Worm (Caenorhabditis elegans) whole organism, late embryonic: ENCODE data around the gene F38H4.6.
"Not testable (repeated sequence)": the region's sequence is repeated elsewhere in the genome, so short reads cannot be mapped to it uniquely, and the experiment has no call there.

Experiments used
- C08G9.2 ChIP-seq: sonication (generic microtip); optimal IDR thresholded peaks from 2 replicates; lab custom pipeline; 2016; ENCODE audit warnings: mild to moderate bottlenecking, missing genetic modification characterization, moderate library complexity, missing compliant biosample characterization
- C38D4.7 ChIP-seq: fragments of 200-800 bp; sonication (Bioruptor generic); optimal IDR thresholded peaks from 2 replicates; lab custom pipeline; 2018; ENCODE audit warnings: mild to moderate bottlenecking, missing genetic modification characterization, moderate library complexity, missing compliant biosample characterization
- K09A11.1 ChIP-seq: sonication (generic microtip); optimal IDR thresholded peaks from 2 replicates; lab custom pipeline; 2017; ENCODE audit warnings: antibody characterized with exemption, mild to moderate bottlenecking, missing genetic modification characterization, missing compliant biosample characterization; ENCODE audit not compliant: insufficient read depth
- Y22D7AL.16 ChIP-seq: sonication (generic microtip); optimal IDR thresholded peaks from 2 replicates; lab custom pipeline; 2016; ENCODE audit warnings: missing genetic modification characterization, missing compliant biosample characterization
- ama-1 ChIP-seq: fragments of 150-350 bp; optimal IDR thresholded peaks from 2 replicates; lab custom pipeline; 2014
- ceh-19 ChIP-seq: fragments of 200-800 bp; sonication (Bioruptor generic); optimal IDR thresholded peaks from 2 replicates; lab custom pipeline; 2018; ENCODE audit warnings: mild to moderate bottlenecking, missing genetic modification characterization, missing compliant biosample characterization
- ceh-2 ChIP-seq: sonication (generic microtip); optimal IDR thresholded peaks from 2 replicates; lab custom pipeline; 2016; ENCODE audit warnings: missing genotype, missing genetic modification characterization, missing compliant biosample characterization
- ceh-22 ChIP-seq: sonication (generic microtip); optimal IDR thresholded peaks from 2 replicates; lab custom pipeline; 2017; ENCODE audit warnings: missing biosample characterization, missing genetic modification characterization
- ceh-24 ChIP-seq: sonication (generic microtip); optimal IDR thresholded peaks from 2 replicates; lab custom pipeline; 2016; ENCODE audit warnings: mild to moderate bottlenecking, missing genetic modification characterization, missing compliant biosample characterization
- ceh-31 ChIP-seq: sonication (generic microtip); optimal IDR thresholded peaks from 2 replicates; lab custom pipeline; 2016; ENCODE audit warnings: missing genetic modification characterization, missing compliant biosample characterization
- ceh-34 ChIP-seq: sonication (generic microtip); optimal IDR thresholded peaks from 2 replicates; lab custom pipeline; 2016; ENCODE audit warnings: mild to moderate bottlenecking, missing genetic modification characterization, missing compliant biosample characterization
- ceh-48 ChIP-seq: sonication (generic microtip); optimal IDR thresholded peaks from 2 replicates; lab custom pipeline; 2016; ENCODE audit warnings: missing genetic modification characterization, inconsistent platforms, missing compliant biosample characterization
- ceh-6 ChIP-seq: fragments of 200-800 bp; sonication (Bioruptor generic); optimal IDR thresholded peaks from 2 replicates; lab custom pipeline; 2018; ENCODE audit warnings: mild to moderate bottlenecking, missing genetic modification characterization, missing compliant biosample characterization
- ceh-9 ChIP-seq: sonication (generic microtip); optimal IDR thresholded peaks from 2 replicates; lab custom pipeline; 2016; ENCODE audit warnings: mild to moderate bottlenecking, missing genetic modification characterization, inconsistent platforms, missing compliant biosample characterization
- che-1 ChIP-seq: sonication (generic microtip); optimal IDR thresholded peaks from 2 replicates; lab custom pipeline; 2016; ENCODE audit warnings: mild to moderate bottlenecking, missing genetic modification characterization, missing compliant biosample characterization
- dmd-4 ChIP-seq: sonication (generic microtip); optimal IDR thresholded peaks from 2 replicates; lab custom pipeline; 2016; ENCODE audit warnings: borderline replicate concordance, missing genetic modification characterization, missing compliant biosample characterization
- dve-1 ChIP-seq: sonication (generic microtip); optimal IDR thresholded peaks from 2 replicates; lab custom pipeline; 2017; ENCODE audit warnings: antibody characterized with exemption, mild to moderate bottlenecking, missing genetic modification characterization, missing compliant biosample characterization
- elt-4 ChIP-seq: sonication (generic microtip); optimal IDR thresholded peaks from 2 replicates; lab custom pipeline; 2016; ENCODE audit warnings: missing genetic modification characterization, missing compliant biosample characterization
- eyg-1 ChIP-seq: sonication (generic microtip); optimal IDR thresholded peaks from 2 replicates; lab custom pipeline; 2016; ENCODE audit warnings: missing genotype, missing genetic modification characterization, missing compliant biosample characterization
- fkh-10 ChIP-seq: fragments of 150-350 bp; optimal IDR thresholded peaks from 2 replicates; lab custom pipeline; 2014; ENCODE audit warnings: missing biosample characterization, missing genetic modification reagents, missing genetic modification characterization
- gmeb-2 ChIP-seq: sonication (generic microtip); optimal IDR thresholded peaks from 2 replicates; lab custom pipeline; 2016; ENCODE audit warnings: missing genetic modification characterization, inconsistent platforms, missing compliant biosample characterization
- hlh-13 ChIP-seq: fragments of 200-800 bp; sonication (Bioruptor generic); optimal IDR thresholded peaks from 2 replicates; lab custom pipeline; 2018; ENCODE audit warnings: mild to moderate bottlenecking, missing genetic modification characterization, missing compliant biosample characterization
- hlh-30 ChIP-seq: sonication (generic microtip); optimal IDR thresholded peaks from 2 replicates; lab custom pipeline; 2017; ENCODE audit warnings: antibody characterized with exemption, missing genetic modification characterization, missing compliant biosample characterization; ENCODE audit not compliant: insufficient read depth
- hlh-8 ChIP-seq: sonication (generic microtip); optimal IDR thresholded peaks from 2 replicates; lab custom pipeline; 2016; ENCODE audit warnings: missing genotype, missing genetic modification characterization, missing compliant biosample characterization
- lim-6 ChIP-seq: sonication (generic microtip); optimal IDR thresholded peaks from 2 replicates; lab custom pipeline; 2016; ENCODE audit warnings: missing genetic modification characterization, missing compliant biosample characterization
- madf-2 ChIP-seq: sonication (generic microtip); optimal IDR thresholded peaks from 2 replicates; lab custom pipeline; 2017; ENCODE audit warnings: missing genetic modification characterization, missing compliant biosample characterization
- nfya-1 ChIP-seq: sonication (generic microtip); optimal IDR thresholded peaks from 2 replicates; lab custom pipeline; 2017; ENCODE audit warnings: missing genetic modification characterization, mild to moderate bottlenecking, missing compliant biosample characterization, antibody characterized with exemption, moderate library complexity
- nhr-11 ChIP-seq: fragments of 150-350 bp; optimal IDR thresholded peaks from 2 replicates; lab custom pipeline; 2014; ENCODE audit warnings: missing biosample characterization, missing genetic modification characterization
- odd-2 ChIP-seq: sonication (generic microtip); optimal IDR thresholded peaks from 2 replicates; lab custom pipeline; 2017; ENCODE audit warnings: antibody characterized with exemption, mild to moderate bottlenecking, missing genetic modification characterization, missing compliant biosample characterization
- pat-9 ChIP-seq: fragments of 200-800 bp; sonication (Bioruptor generic); optimal IDR thresholded peaks from 2 replicates; lab custom pipeline; 2018; ENCODE audit warnings: mild to moderate bottlenecking, missing genetic modification characterization, moderate library complexity, missing compliant biosample characterization
- pha-4 ChIP-seq: fragments of 150-350 bp; optimal IDR thresholded peaks from 2 replicates; lab custom pipeline; 2018; ENCODE audit warnings: missing biosample characterization, missing genetic modification reagents, missing genetic modification characterization
- pqm-1 ChIP-seq: sonication (generic microtip); optimal IDR thresholded peaks from 2 replicates; lab custom pipeline; 2016; ENCODE audit warnings: missing genetic modification characterization, missing compliant biosample characterization
- sox-2 ChIP-seq: fragments of 200-800 bp; sonication (Bioruptor generic); IDR thresholded peaks from 2 replicates; pipeline ENCODE4 v1.3.6; 2022; ENCODE audit warnings: missing genetic modification reagents, missing genetic modification characterization, missing compliant biosample characterization
- tbx-2 ChIP-seq: sonication (generic microtip); optimal IDR thresholded peaks from 2 replicates; lab custom pipeline; 2016; ENCODE audit warnings: missing genetic modification characterization, missing compliant biosample characterization
- tbx-7 ChIP-seq: sonication (generic microtip); optimal IDR thresholded peaks from 2 replicates; lab custom pipeline; 2016; ENCODE audit warnings: missing genotype, missing genetic modification characterization, missing compliant biosample characterization
- unc-42 ChIP-seq: sonication (generic microtip); optimal IDR thresholded peaks from 2 replicates; lab custom pipeline; 2016; ENCODE audit warnings: missing genotype, missing genetic modification characterization, missing compliant biosample characterization
- unc-55 ChIP-seq: sonication (generic microtip); optimal IDR thresholded peaks from 2 replicates; lab custom pipeline; 2017; ENCODE audit warnings: missing biosample characterization, missing genetic modification reagents, missing genetic modification characterization
- unc-86 ChIP-seq: sonication (generic microtip); optimal IDR thresholded peaks from 2 replicates; lab custom pipeline; 2016; ENCODE audit warnings: missing genetic modification characterization, missing compliant biosample characterization
- zip-5 ChIP-seq: sonication (generic microtip); optimal IDR thresholded peaks from 2 replicates; lab custom pipeline; 2016; ENCODE audit warnings: missing genetic modification characterization, missing compliant biosample characterization
- ztf-16 ChIP-seq: sonication (generic microtip); optimal IDR thresholded peaks from 2 replicates; lab custom pipeline; 2017; ENCODE audit warnings: missing genetic modification characterization, missing compliant biosample characterization

F38H4.6 gene

ce11 chrIV:11838657-11839056, 9.0 kb downstream of the F38H4.6 start, which contains the start of gene fbxb-3:
fbxb-3 (plus strand) TSS chrIV:11838957.
- TF ChIP-seq ceh-24 = no peak
- no peak for TF ChIP-seq pat-9 (tag; lab: Kevin White, UChicago)
- no peak for TF ChIP-seq tbx-7 (tag; lab: Kevin White, UChicago)
- no peak for TF ChIP-seq nhr-11 (tag; lab: Kevin White, UChicago)
- no peak for TF ChIP-seq ceh-22
- TF ChIP-seq ceh-9 (tag; lab: Kevin White, UChicago) = no peak
- no peak for TF ChIP-seq hlh-13
- no peak for TF ChIP-seq C08G9.2 (tag; lab: Kevin White, UChicago)
- no peak for TF ChIP-seq K09A11.1 (tag; lab: Kevin White, UChicago)
- TF ChIP-seq ama-1 (lab: Kevin White, UChicago) = no peak
- TF ChIP-seq unc-86 (tag; lab: Kevin White, UChicago) = no peak
- no peak for TF ChIP-seq che-1 (tag; lab: Kevin White, UChicago)
- TF ChIP-seq ztf-16 (tag; lab: Kevin White, UChicago) = no peak
- no peak for TF ChIP-seq Y22D7AL.16 (tag; lab: Kevin White, UChicago)
- TF ChIP-seq dmd-4 (tag; lab: Kevin White, UChicago) = no peak
- no peak for TF ChIP-seq madf-2 (tag; lab: Kevin White, UChicago)
- no peak for TF ChIP-seq zip-5 (tag; lab: Kevin White, UChicago)

- TF ChIP-seq lim-6 = no peak
- no peak for TF ChIP-seq ceh-24
- no peak for TF ChIP-seq ceh-22
- TF ChIP-seq zip-5 (tag; lab: Kevin White, UChicago) = no peak
- TF ChIP-seq nhr-11 (tag; lab: Kevin White, UChicago) = no peak
- TF ChIP-seq dve-1 (tag; lab: Kevin White, UChicago) = no peak
- TF ChIP-seq ceh-9 (tag; lab: Kevin White, UChicago) = no peak
- no peak for TF ChIP-seq pat-9 (tag; lab: Kevin White, UChicago)
Observed at ce11 chrIV:11833456-11833855, 14.2 kb downstream of the F38H4.6 start, which contains the start of gene M117.4. M117.4 (minus strand) TSS chrIV:11833556.

- TF ChIP-seq sox-2; unc-55; dmd-4 (tag; lab: Kevin White, UChicago): not testable (repeated sequence)
- TF ChIP-seq, all 69 proteins: peak for 0; not testable (repeated sequence) for 69
Observed at ce11 chrIV:11828012-11828411, 19.7 kb downstream of the F38H4.6 start, which contains the start of gene M117.6. M117.6 (minus strand) TSS chrIV:11828112.

DNA sequence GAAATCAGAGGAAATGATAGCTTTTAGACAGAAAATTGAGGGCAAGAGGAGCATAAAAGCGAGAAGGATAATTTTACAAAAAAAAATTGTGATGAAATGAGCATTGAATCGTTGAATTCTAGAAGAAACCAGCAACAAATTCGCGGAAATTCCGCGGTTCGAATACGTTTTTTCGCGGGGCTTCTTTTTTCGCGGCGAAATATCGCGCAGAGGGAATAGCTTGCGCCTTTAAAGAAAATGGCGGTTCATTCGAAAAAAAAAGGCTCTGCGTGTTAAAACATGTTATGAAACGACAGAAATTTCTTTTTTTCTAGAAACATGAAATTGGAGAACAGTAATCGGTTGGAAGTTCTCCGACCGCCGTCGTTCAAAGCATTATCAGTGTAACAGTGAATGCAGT, 25.2 kb downstream of the F38H4.6 start:
- TF ChIP-seq C38D4.7 (GFP tag; lab: Kevin White, UChicago) = no peak
- TF ChIP-seq elt-4 (tag; lab: Kevin White, UChicago) = no peak
- TF ChIP-seq ceh-6 (GFP tag; lab: Kevin White, UChicago) = no peak
- TF ChIP-seq pha-4 (tag; lab: Kevin White, UChicago) = no peak
- TF ChIP-seq dmd-4 (tag; lab: Kevin White, UChicago) = no peak
- peak; percentile 13 for TF ChIP-seq nfya-1 (tag; lab: Kevin White, UChicago)
- no peak for TF ChIP-seq ceh-34 (tag; lab: Kevin White, UChicago)

ce11 chrIV:11821591-11822361, 25.9 kb downstream of the F38H4.6 start, which contains the start of the genes par-5 and M117.3:
par-5 (minus strand) TSS chrIV:11821924.
M117.3 (plus strand) TSS chrIV:11822206.
- TF ChIP-seq odd-2 (no peak), ceh-2 (tag; lab: Kevin White, UChicago) (no peak), gmeb-2 (tag; lab: Kevin White, UChicago) (no peak), ztf-16 (tag; lab: Kevin White, UChicago) (no peak), madf-2 (tag; lab: Kevin White, UChicago) (peak; percentile 19), K09A11.1 (tag; lab: Kevin White, UChicago) (no peak), pha-4 (tag; lab: Kevin White, UChicago) (no peak), hlh-30 (peak; percentile 92), ceh-9 (tag; lab: Kevin White, UChicago) (no peak), ceh-31 (tag; lab: Kevin White, UChicago) (peak; percentile 79), ceh-34 (tag; lab: Kevin White, UChicago) (peak; percentile 15), fkh-10 (GFP tag; lab: Kevin White, UChicago) (no peak), nfya-1 (tag; lab: Kevin White, UChicago) (peak; percentile 61), pqm-1 (tag; lab: Kevin White, UChicago) (peak; percentile 20), hlh-8 (tag; lab: Kevin White, UChicago) (peak; percentile 1), unc-42 (tag; lab: Kevin White, UChicago) (peak; percentile 80), ceh-48 (tag; lab: Kevin White, UChicago) (peak; percentile 98), ceh-19 (GFP tag; lab: Kevin White, UChicago) (no peak), tbx-2 (peak; percentile 36), hlh-13 (no peak), ceh-22 (no peak), eyg-1 (tag; lab: Kevin White, UChicago) (no peak)
